Worm (Caenorhabditis elegans) whole organism, early embryonic: Measurements from ENCODE around the gene B0391.14.

Experiments
- F13C5.2 ChIP-seq: sonication (generic microtip); optimal IDR thresholded peaks from 2 replicates; lab custom pipeline; 2017; ENCODE audit warnings: mild to moderate bottlenecking, missing genetic modification characterization, inconsistent platforms, missing compliant biosample characterization
- ama-1 ChIP-seq: fragments of 150-350 bp; optimal IDR thresholded peaks from 2 replicates; lab custom pipeline; 2014
- ceh-13 ChIP-seq: fragments of 200-800 bp; sonication (Bioruptor generic); optimal IDR thresholded peaks from 2 replicates; lab custom pipeline; 2018; ENCODE audit warnings: mild to moderate bottlenecking, missing genetic modification characterization, missing compliant biosample characterization
- ets-7 ChIP-seq: sonication (generic microtip); optimal IDR thresholded peaks from 2 replicates; lab custom pipeline; 2016; ENCODE audit warnings: missing genotype, missing genetic modification characterization, missing compliant biosample characterization
- scrt-1 ChIP-seq: fragments of 200-800 bp; sonication (Bioruptor generic); IDR thresholded peaks from 2 replicates; pipeline ENCODE4 v1.3.6; 2022; ENCODE audit warnings: missing genetic modification characterization, missing compliant biosample characterization
- tbx-37 ChIP-seq: fragments of 200-800 bp; sonication (Bioruptor generic); conservative IDR thresholded peaks from 2 replicates; pipeline ENCODE4 v1.3.6; 2022; ENCODE audit warnings: missing genetic modification reagents, missing genetic modification characterization, missing compliant biosample characterization

ce11 chrV:15568381-15568780 is 31.3 kb downstream of the B0391.14 start:
- TF ChIP-seq ceh-13 (no peak), ama-1 (lab: Kevin White, UChicago) (no peak), tbx-37 (GFP tag; lab: Robert Waterston, UW) (no peak), ets-7 (tag; lab: Kevin White, UChicago) (no peak), F13C5.2 (tag; lab: Kevin White, UChicago) (no peak), scrt-1 (GFP tag; lab: Robert Waterston, UW) (no peak)
